Fruit fly (Drosophila melanogaster) whole organism: Measurements from ENCODE around the gene Arr2.

Experiments used
- CG8478 ChIP-seq: fragments of >200 bp; optimal IDR thresholded peaks from 2 replicates; lab custom pipeline; 2018; ENCODE audit warnings: inconsistent platforms
- Dll ChIP-seq: fragments of >200 bp; optimal IDR thresholded peaks from 2 replicates; lab custom pipeline; 2017
- EcR ChIP-seq, 2 experiments: fragments of >200 bp; optimal IDR thresholded peaks; 2 replicates each; lab custom pipeline; 2017; ENCODE audit warnings: missing biosample characterization in 2 of 2, missing genetic modification characterization in 2 of 2, missing genetic modification reagents in 2 of 2
- pan ChIP-seq: fragments of >200 bp; optimal IDR thresholded peaks from 2 replicates; lab custom pipeline; 2017
- psq ChIP-seq: fragments of >200 bp; optimal IDR thresholded peaks from 2 replicates; lab custom pipeline; 2017
- usp ChIP-seq: fragments of >200 bp; optimal IDR thresholded peaks from 2 replicates; lab custom pipeline; 2017; ENCODE audit warnings: missing biosample characterization, missing genetic modification characterization, mixed read lengths

dm6 chr3L:8661793-8662669 is 13.3 kb upstream of the Arr2 start:
- TF ChIP-seq CG8478 (lab: Kevin White, UChicago) = no peak
- TF ChIP-seq pan (lab: Kevin White, UChicago) = no peak
- TF ChIP-seq usp (GFP tag; lab: Kevin White, UChicago) = no peak
- TF ChIP-seq Dll (lab: Kevin White, UChicago) = no peak
- no peak for TF ChIP-seq EcR (GFP tag; optimal IDR thresholded peaks at IDR 0.05; lab: Kevin White, UChicago)
- no peak for TF ChIP-seq psq
